Worm (Caenorhabditis elegans): ENCODE data around the gene igdb-1.
"Not testable (repeated sequence)": the region's sequence is repeated elsewhere in the genome, so short reads cannot be mapped to it uniquely, and the experiment has no call there.

igdb-1 gene

ce11 chrIV:12478711-12479110 is at the start of gene igdb-1:
igdb-1 (plus strand) TSS chrIV:12479011.
- not testable (repeated sequence) for TF ChIP-seq ZK546.5, peb-1, mbf-1 (tag; optimal IDR thresholded peaks at IDR 0.05)

ce11 chrIV:12429504-12429903 is 49.3 kb upstream of the igdb-1 start:
- TF ChIP-seq egl-27 (tag; optimal IDR thresholded peaks at IDR 0.05) (no peak), blmp-1 (tag; optimal IDR thresholded peaks at IDR 0.05; ENCODE audit: insufficient read depth) (peak; percentile 81), nhr-6 (tag; optimal IDR thresholded peaks at IDR 0.05) (no peak), unc-39 (tag; optimal IDR thresholded peaks at IDR 0.05) (no peak), R02D3.7 (tag; optimal IDR thresholded peaks at IDR 0.05) (no peak), ceh-82 (tag; optimal IDR thresholded peaks at IDR 0.05) (no peak), nhr-129 (tag; optimal IDR thresholded peaks at IDR 0.05) (no peak), skn-1 (tag; optimal IDR thresholded peaks at IDR 0.05) (no peak), lin-39 (tag; optimal IDR thresholded peaks at IDR 0.05) (no peak), Y55F3AM.14 (GFP tag; optimal IDR thresholded peaks at IDR 0.05) (no peak), lin-13 (GFP tag; optimal IDR thresholded peaks at IDR 0.05) (no peak), peb-1 (tag; optimal IDR thresholded peaks at IDR 0.05) (no peak), nhr-25 (tag; optimal IDR thresholded peaks at IDR 0.05) (peak; percentile 66), unc-55 (GFP tag; optimal IDR thresholded peaks at IDR 0.05) (no peak), alr-1 (tag; optimal IDR thresholded peaks at IDR 0.05) (no peak), aly-2 (tag; optimal IDR thresholded peaks at IDR 0.05) (no peak)

ce11 chrIV:12431755-12432154 is 47.1 kb upstream of the igdb-1 start:
- TF ChIP-seq zag-1 (tag; optimal IDR thresholded peaks at IDR 0.05) (no peak), unc-62 (GFP tag; optimal IDR thresholded peaks at IDR 0.05) (no peak), ZK546.5 (tag; optimal IDR thresholded peaks at IDR 0.05) (no peak), dmd-4 (tag; optimal IDR thresholded peaks at IDR 0.05) (no peak), ztf-1 (GFP tag; conservative IDR thresholded peaks at IDR 0.05) (no peak), peb-1 (tag; optimal IDR thresholded peaks at IDR 0.05) (no peak), nhr-77 (tag; optimal IDR thresholded peaks at IDR 0.05) (no peak), lsy-2 (tag; optimal IDR thresholded peaks at IDR 0.05) (no peak), nhr-237 (tag; optimal IDR thresholded peaks at IDR 0.05) (no peak), nhr-10 (tag; optimal IDR thresholded peaks at IDR 0.05) (no peak), egl-27 (tag; optimal IDR thresholded peaks at IDR 0.05) (no peak), blmp-1 (tag; optimal IDR thresholded peaks at IDR 0.05; ENCODE audit: insufficient read depth) (no peak)

ce11 chrIV:12432340-12432739 is 46.5 kb upstream of the igdb-1 start, which contains the start of gene clec-184:
clec-184 (plus strand) TSS chrIV:12432640.
- TF ChIP-seq lin-13 (GFP tag; optimal IDR thresholded peaks at IDR 0.05) (no peak), F13H6.1 (tag; optimal IDR thresholded peaks at IDR 0.05) (no peak), nhr-10 (tag; optimal IDR thresholded peaks at IDR 0.05) (no peak), ZK546.5 (tag; optimal IDR thresholded peaks at IDR 0.05) (no peak), ztf-1 (GFP tag; conservative IDR thresholded peaks at IDR 0.05) (no peak), unc-55 (GFP tag; optimal IDR thresholded peaks at IDR 0.05) (no peak), ceh-16 (tag; optimal IDR thresholded peaks at IDR 0.05) (no peak), nhr-11 (tag; optimal IDR thresholded peaks at IDR 0.05) (no peak), nhr-77 (tag; optimal IDR thresholded peaks at IDR 0.05) (no peak), ztf-4 (tag; optimal IDR thresholded peaks at IDR 0.05) (no peak), nhr-25 (tag; optimal IDR thresholded peaks at IDR 0.05) (no peak), ama-1 (optimal IDR thresholded peaks at IDR 0.05) (no peak), nhr-21 (tag; optimal IDR thresholded peaks at IDR 0.05) (no peak), lin-11 (tag; optimal IDR thresholded peaks at IDR 0.05) (no peak), Y55F3AM.14 (GFP tag; optimal IDR thresholded peaks at IDR 0.05) (no peak), dmd-4 (tag; optimal IDR thresholded peaks at IDR 0.05) (no peak), mab-5 (tag; optimal IDR thresholded peaks at IDR 0.05) (no peak)

- TF ChIP-seq fos-1 (tag; optimal IDR thresholded peaks at IDR 0.05): peak; percentile 83
- peak; percentile 36 for TF ChIP-seq crh-2 (tag; optimal IDR thresholded peaks at IDR 0.05)
- TF ChIP-seq nhr-23 (tag; optimal IDR thresholded peaks at IDR 0.05): no peak
- TF ChIP-seq sma-3 (GFP tag; optimal IDR thresholded peaks at IDR 0.05): no peak
- no peak for TF ChIP-seq elt-3 (tag; optimal IDR thresholded peaks at IDR 0.05)
- no peak for TF ChIP-seq nhr-25 (tag; optimal IDR thresholded peaks at IDR 0.05)
- no peak for TF ChIP-seq ama-1 (optimal IDR thresholded peaks at IDR 0.05)
Measured at ce11 chrIV:12435442-12435841, 43.4 kb upstream of the igdb-1 start, which contains the start of gene irg-4. irg-4 (plus strand) TSS chrIV:12435833.
